Worm (Caenorhabditis elegans) whole organism, L2 larva: ENCODE data around the gene C11H1.7.

Experiments
- mdl-1 ChIP-seq, 2 experiments: fragments of 150-350 bp in 1 of 2; sonication (generic microtip) in 1 of 2; optimal IDR thresholded peaks; 2 replicates each; lab custom pipeline; 2017; ENCODE audit warnings: missing biosample characterization in 2 of 2, missing genetic modification characterization in 2 of 2
- skn-1 ChIP-seq: sonication (generic microtip); optimal IDR thresholded peaks from 2 replicates; lab custom pipeline; 2017; ENCODE audit warnings: missing biosample characterization, missing genetic modification characterization
- unc-55 ChIP-seq: fragments of 150-350 bp; sonication (generic microtip); optimal IDR thresholded peaks from 3 replicates; lab custom pipeline; 2014; ENCODE audit warnings: missing biosample characterization, missing genetic modification reagents, missing genetic modification characterization
- unc-62 ChIP-seq: fragments of 150-350 bp; optimal IDR thresholded peaks from 2 replicates; lab custom pipeline; 2014; ENCODE audit warnings: missing biosample characterization, missing genetic modification reagents, missing genetic modification characterization

DNA sequence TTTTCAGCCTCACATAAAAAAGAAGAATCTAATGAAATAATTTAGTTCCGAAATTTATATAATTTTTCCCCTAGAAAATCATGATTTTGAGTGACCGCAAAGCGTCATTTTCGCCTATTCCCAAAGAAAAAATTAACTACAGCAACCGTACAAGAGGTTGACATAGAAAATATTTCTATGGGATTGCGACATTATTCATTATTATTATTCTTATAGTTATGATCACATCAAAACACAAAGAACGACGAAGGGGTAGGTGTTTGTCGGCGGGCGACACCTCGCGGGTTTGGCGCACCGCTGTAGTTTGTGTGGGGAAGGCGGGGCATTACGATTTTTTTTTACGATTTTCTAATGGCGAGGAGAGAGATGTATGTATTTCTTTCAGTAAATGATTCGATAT is 2.9 kb upstream of the C11H1.7 start:
- TF ChIP-seq mdl-1 (tag; optimal IDR thresholded peaks at IDR 0.05; lab: Kevin White, UChicago) (no peak), skn-1 (tag; lab: Kevin White, UChicago) (no peak), unc-55 (GFP tag; lab: Kevin White, UChicago) (no peak), unc-62 (GFP tag; lab: Kevin White, UChicago) (no peak)
